Worm (Caenorhabditis elegans) whole organism, L3 larva: ENCODE results near the gene F35F11.2.

Source experiments
- R02D3.7 ChIP-seq: fragments of 150-350 bp; optimal IDR thresholded peaks from 2 replicates; lab custom pipeline; 2014; ENCODE audit warnings: missing biosample characterization, missing genetic modification characterization
- ZK546.5 ChIP-seq: sonication (generic microtip); optimal IDR thresholded peaks from 2 replicates; lab custom pipeline; 2017; ENCODE audit warnings: missing biosample characterization, missing genetic modification characterization
- aly-2 ChIP-seq: fragments of 150-350 bp; optimal IDR thresholded peaks from 2 replicates; lab custom pipeline; 2014; ENCODE audit warnings: missing biosample characterization, missing genetic modification characterization
- ama-1 ChIP-seq: fragments of 150-350 bp; optimal IDR thresholded peaks from 2 replicates; lab custom pipeline; 2018
- ceh-16 ChIP-seq: sonication (generic microtip); optimal IDR thresholded peaks from 2 replicates; lab custom pipeline; 2017; ENCODE audit warnings: missing biosample characterization, missing genetic modification characterization
- ceh-28 ChIP-seq: fragments of 150-350 bp; optimal IDR thresholded peaks from 2 replicates; lab custom pipeline; 2014; ENCODE audit warnings: missing biosample characterization, missing genetic modification reagents, missing genetic modification characterization
- ceh-82 ChIP-seq: fragments of 150-350 bp; optimal IDR thresholded peaks from 2 replicates; lab custom pipeline; 2014; ENCODE audit warnings: missing biosample characterization, missing genetic modification characterization
- ceh-9 ChIP-seq: sonication (generic microtip); optimal IDR thresholded peaks from 2 replicates; lab custom pipeline; 2018; ENCODE audit warnings: missing biosample characterization, missing genetic modification characterization
- daf-12 ChIP-seq: fragments of 150-350 bp; optimal IDR thresholded peaks from 2 replicates; lab custom pipeline; 2014; ENCODE audit warnings: missing biosample characterization, missing genetic modification reagents, missing genetic modification characterization
- egl-27 ChIP-seq: sonication (generic microtip); optimal IDR thresholded peaks from 4 replicates; lab custom pipeline; 2017; ENCODE audit warnings: missing biosample characterization, missing genetic modification reagents, missing genetic modification characterization
- egl-5 ChIP-seq: fragments of 150-350 bp; optimal IDR thresholded peaks from 2 replicates; lab custom pipeline; 2017; ENCODE audit warnings: missing biosample characterization, missing genetic modification reagents, missing genetic modification characterization, inconsistent platforms
- elt-1 ChIP-seq: fragments of 150-350 bp; optimal IDR thresholded peaks from 2 replicates; lab custom pipeline; 2014; ENCODE audit warnings: missing biosample characterization, missing genetic modification characterization
- elt-2 ChIP-seq: sonication (generic microtip); optimal IDR thresholded peaks from 2 replicates; lab custom pipeline; 2016; ENCODE audit warnings: missing genetic modification reagents, mild to moderate bottlenecking, missing genetic modification characterization, missing compliant biosample characterization
- elt-3 ChIP-seq, 3 experiments: fragments of 150-350 bp in 1 of 3; sonication (generic microtip) in 2 of 3; optimal IDR thresholded peaks; 2 replicates in 2 of 3; 4 replicates in 1 of 3; lab custom pipeline; 2014 to 2017; ENCODE audit warnings: missing biosample characterization in 3 of 3, missing genetic modification characterization in 3 of 3
- eor-1 ChIP-seq, 2 experiments: fragments of 150-350 bp; optimal IDR thresholded peaks; 2 replicates each; lab custom pipeline; 2014 to 2018; ENCODE audit warnings: missing biosample characterization in 2 of 2, missing genetic modification characterization in 2 of 2
- fkh-10 ChIP-seq: sonication (generic microtip); optimal IDR thresholded peaks from 2 replicates; lab custom pipeline; 2017; ENCODE audit warnings: missing biosample characterization, missing genetic modification reagents, missing genetic modification characterization
- fkh-2 ChIP-seq: fragments of 150-350 bp; optimal IDR thresholded peaks from 2 replicates; lab custom pipeline; 2014; ENCODE audit warnings: missing biosample characterization, missing genetic modification reagents, missing genetic modification characterization
- fos-1 ChIP-seq: fragments of 150-350 bp; optimal IDR thresholded peaks from 2 replicates; lab custom pipeline; 2014; ENCODE audit warnings: missing biosample characterization, missing genetic modification characterization
- hmg-11 ChIP-seq: sonication (generic microtip); optimal IDR thresholded peaks from 2 replicates; lab custom pipeline; 2016; ENCODE audit warnings: missing genetic modification characterization, missing compliant biosample characterization
- jun-1 ChIP-seq: fragments of 150-350 bp; optimal IDR thresholded peaks from 2 replicates; lab custom pipeline; 2014; ENCODE audit warnings: missing biosample characterization, missing genetic modification reagents, missing genetic modification characterization
- lin-15B ChIP-seq: fragments of 150-350 bp; optimal IDR thresholded peaks from 2 replicates; lab custom pipeline; 2014; ENCODE audit warnings: missing biosample characterization, missing genetic modification characterization
- lin-39 ChIP-seq: fragments of 150-350 bp; optimal IDR thresholded peaks from 2 replicates; lab custom pipeline; 2018; ENCODE audit warnings: missing biosample characterization, missing genetic modification reagents, missing genetic modification characterization
- lsy-12 ChIP-seq: sonication (generic microtip); optimal IDR thresholded peaks from 2 replicates; lab custom pipeline; 2016; ENCODE audit warnings: mild to moderate bottlenecking, missing genetic modification characterization, missing compliant biosample characterization
- mdl-1 ChIP-seq: fragments of 150-350 bp; optimal IDR thresholded peaks from 2 replicates; lab custom pipeline; 2014; ENCODE audit warnings: missing biosample characterization, missing genetic modification characterization
- mml-1 ChIP-seq: fragments of 150-350 bp; sonication (generic microtip); optimal IDR thresholded peaks from 3 replicates; lab custom pipeline; 2014; ENCODE audit warnings: missing biosample characterization, missing genetic modification characterization
- nfya-1 ChIP-seq: sonication (generic microtip); optimal IDR thresholded peaks from 2 replicates; lab custom pipeline; 2017; ENCODE audit warnings: missing genetic modification characterization, mild to moderate bottlenecking, missing compliant biosample characterization, antibody characterized with exemption, moderate library complexity; ENCODE audit not compliant: insufficient read depth
- nhr-11 ChIP-seq: fragments of 150-350 bp; optimal IDR thresholded peaks from 2 replicates; lab custom pipeline; 2014; ENCODE audit warnings: missing biosample characterization, missing genetic modification characterization
- nhr-12 ChIP-seq: fragments of 150-350 bp; optimal IDR thresholded peaks from 2 replicates; lab custom pipeline; 2014; ENCODE audit warnings: missing biosample characterization, missing genetic modification characterization
- nhr-23 ChIP-seq: fragments of 150-350 bp; optimal IDR thresholded peaks from 2 replicates; lab custom pipeline; 2014; ENCODE audit warnings: missing biosample characterization, missing genetic modification reagents, missing genetic modification characterization
- nhr-237 ChIP-seq: fragments of 150-350 bp; optimal IDR thresholded peaks from 2 replicates; lab custom pipeline; 2014; ENCODE audit warnings: missing biosample characterization, missing genetic modification characterization
- nhr-25 ChIP-seq: sonication (generic microtip); optimal IDR thresholded peaks from 2 replicates; lab custom pipeline; 2017; ENCODE audit warnings: missing biosample characterization, missing genetic modification characterization
- nhr-28 ChIP-seq: fragments of 150-350 bp; optimal IDR thresholded peaks from 2 replicates; lab custom pipeline; 2014; ENCODE audit warnings: missing biosample characterization, missing genetic modification characterization
- nhr-43 ChIP-seq: sonication (generic microtip); optimal IDR thresholded peaks from 2 replicates; lab custom pipeline; 2016; ENCODE audit warnings: mild to moderate bottlenecking, missing genetic modification characterization, missing compliant biosample characterization; ENCODE audit not compliant: poor library complexity, severe bottlenecking
- nhr-67 ChIP-seq: fragments of 150-350 bp; optimal IDR thresholded peaks from 2 replicates; lab custom pipeline; 2014; ENCODE audit warnings: missing biosample characterization, missing genetic modification characterization
- nhr-76 ChIP-seq: fragments of 150-350 bp; sonication (generic microtip); optimal IDR thresholded peaks from 5 replicates; lab custom pipeline; 2014; ENCODE audit warnings: missing biosample characterization, missing genetic modification characterization
- nhr-77 ChIP-seq: fragments of 150-350 bp; optimal IDR thresholded peaks from 2 replicates; lab custom pipeline; 2014; ENCODE audit warnings: missing biosample characterization, missing genetic modification characterization
- pha-4 ChIP-seq: fragments of 150-350 bp; optimal IDR thresholded peaks from 2 replicates; lab custom pipeline; 2014; ENCODE audit warnings: missing biosample characterization, missing genetic modification reagents, missing genetic modification characterization
- pqm-1 ChIP-seq: fragments of 150-350 bp; optimal IDR thresholded peaks from 2 replicates; lab custom pipeline; 2017; ENCODE audit warnings: missing biosample characterization, missing genetic modification characterization, inconsistent platforms
- sea-2 ChIP-seq: fragments of 150-350 bp; sonication (generic microtip); optimal IDR thresholded peaks from 4 replicates; lab custom pipeline; 2014; ENCODE audit warnings: missing biosample characterization, missing genetic modification reagents, missing genetic modification characterization
- skn-1 ChIP-seq: fragments of 150-350 bp; optimal IDR thresholded peaks from 2 replicates; lab custom pipeline; 2014; ENCODE audit warnings: missing biosample characterization, missing genetic modification characterization
- snpc-4 ChIP-seq: fragments of 150-350 bp; optimal IDR thresholded peaks from 2 replicates; lab custom pipeline; 2014; ENCODE audit warnings: missing biosample characterization, missing genetic modification characterization
- tbx-2 ChIP-seq: sonication (generic microtip); optimal IDR thresholded peaks from 2 replicates; lab custom pipeline; 2016; ENCODE audit warnings: mild to moderate bottlenecking, missing genetic modification characterization, missing compliant biosample characterization
- unc-39 ChIP-seq: sonication (generic microtip); optimal IDR thresholded peaks from 4 replicates; lab custom pipeline; 2017; ENCODE audit warnings: missing biosample characterization, missing genetic modification characterization
- unc-62 ChIP-seq: fragments of 150-350 bp; sonication (generic microtip); optimal IDR thresholded peaks from 4 replicates; lab custom pipeline; 2014; ENCODE audit warnings: missing biosample characterization, missing genetic modification reagents, missing genetic modification characterization
- zag-1 ChIP-seq: fragments of 150-350 bp; optimal IDR thresholded peaks from 2 replicates; lab custom pipeline; 2014; ENCODE audit warnings: missing biosample characterization, missing genetic modification characterization
- ztf-11 ChIP-seq: fragments of 150-350 bp; optimal IDR thresholded peaks from 2 replicates; lab custom pipeline; 2014; ENCODE audit warnings: missing biosample characterization, missing genetic modification characterization
- ztf-4 ChIP-seq: fragments of 150-350 bp; optimal IDR thresholded peaks from 2 replicates; lab custom pipeline; 2014; ENCODE audit warnings: missing biosample characterization, missing genetic modification characterization

Gene F35F11.2

DNA sequence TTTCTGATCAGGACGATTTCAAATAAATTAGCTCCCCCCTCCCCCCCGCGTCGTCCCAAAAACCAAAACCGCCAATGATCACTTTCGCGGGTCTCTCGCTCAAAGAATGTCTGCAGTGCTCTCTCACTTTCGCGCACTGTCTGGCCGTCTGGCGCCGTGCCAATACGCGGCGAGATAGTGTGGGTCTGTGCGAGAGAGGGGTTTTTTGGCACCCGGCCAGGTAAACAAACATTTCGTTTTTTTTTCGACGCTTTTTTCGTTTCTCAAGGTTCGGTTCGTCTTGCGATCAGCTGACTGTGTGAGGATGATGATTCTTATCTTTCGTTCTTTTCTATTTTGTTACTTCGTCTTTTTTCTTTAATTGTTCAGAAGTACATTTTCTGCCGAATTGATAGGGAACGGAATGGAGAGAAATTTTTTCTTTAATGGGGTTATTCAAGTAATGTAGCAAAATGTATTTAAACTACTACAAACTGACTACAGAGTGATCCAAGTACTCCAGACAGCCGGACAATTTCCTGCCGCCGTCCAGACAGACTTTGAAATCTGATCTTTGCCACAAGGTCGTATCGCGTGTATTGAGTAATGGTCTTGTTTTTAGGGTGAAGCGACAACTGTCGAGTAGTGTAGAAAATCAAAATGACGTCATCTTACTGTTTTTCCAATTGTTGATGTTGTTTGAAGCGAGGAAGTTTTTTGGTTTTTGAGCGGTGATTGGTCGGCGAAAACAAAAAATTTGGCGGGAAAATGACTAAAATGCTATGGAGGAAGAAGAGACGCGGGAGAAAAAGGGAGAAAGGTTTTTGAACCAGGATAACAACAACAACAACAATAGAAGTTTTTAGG lies 15.7 kb upstream of the F35F11.2 start:
- TF ChIP-seq nhr-76 (tag; lab: Kevin White, UChicago), result no peak
- TF ChIP-seq mdl-1 (tag; lab: Kevin White, UChicago), result peak; percentile 32
- peak; percentile 82 for TF ChIP-seq nfya-1 (tag; lab: Kevin White, UChicago)
- TF ChIP-seq sea-2 (GFP tag; lab: Kevin White, UChicago), result no peak
- TF ChIP-seq hmg-11 (tag; lab: Kevin White, UChicago), result peak; percentile 47
- TF ChIP-seq skn-1, result peak; percentile 24
- no peak for TF ChIP-seq nhr-12
- no peak for TF ChIP-seq eor-1 (tag; optimal IDR thresholded peaks at IDR 0.05; lab: Kevin White, UChicago)
- TF ChIP-seq aly-2 (tag; lab: Kevin White, UChicago), result no peak
- TF ChIP-seq zag-1 (tag; lab: Kevin White, UChicago), result no peak
- TF ChIP-seq unc-39 (tag; lab: Kevin White, UChicago), result no peak
- peak; percentile 63 for TF ChIP-seq nhr-25 (tag; lab: Kevin White, UChicago)
- TF ChIP-seq nhr-237 (tag; lab: Kevin White, UChicago), result no peak
- peak; percentile 27 for TF ChIP-seq elt-1 (tag; lab: Kevin White, UChicago)
- TF ChIP-seq ztf-4, result no peak
- TF ChIP-seq daf-12 (tag; lab: Kevin White, UChicago), result no peak
- TF ChIP-seq fos-1, result no peak
- TF ChIP-seq elt-2, result peak; percentile 88
- TF ChIP-seq tbx-2, result no peak
- peak; percentile 89 for TF ChIP-seq jun-1 (tag; lab: Kevin White, UChicago)
- TF ChIP-seq egl-5 (tag; lab: Kevin White, UChicago), result peak; percentile 35
- no peak for TF ChIP-seq snpc-4
- no peak for TF ChIP-seq nhr-77 (tag; lab: Kevin White, UChicago)
- TF ChIP-seq ceh-16 (tag; lab: Kevin White, UChicago), result no peak
- no peak for TF ChIP-seq unc-62 (GFP tag; lab: Kevin White, UChicago)
- no peak for TF ChIP-seq ceh-9 (tag; lab: Kevin White, UChicago)
- TF ChIP-seq mml-1, result no peak
- peak; percentile 89 for TF ChIP-seq lin-39 (tag; lab: Kevin White, UChicago)
- TF ChIP-seq fkh-2 (tag; lab: Kevin White, UChicago), result no peak
- no peak for TF ChIP-seq lin-15B (tag; lab: Kevin White, UChicago)
- peak; percentile 99 for TF ChIP-seq pha-4 (tag; lab: Kevin White, UChicago)
- peak in 1 of 3 experiments; percentile 56 for TF ChIP-seq elt-3 (tag; optimal IDR thresholded peaks at IDR 0.05; lab: Kevin White, UChicago)
- no peak for TF ChIP-seq nhr-28 (tag; lab: Kevin White, UChicago)
- no peak for TF ChIP-seq fkh-10
- TF ChIP-seq R02D3.7, result no peak
- TF ChIP-seq ceh-82 (tag; lab: Kevin White, UChicago), result no peak
- TF ChIP-seq nhr-11, result peak; percentile 17
- no peak for TF ChIP-seq ZK546.5 (tag; lab: Kevin White, UChicago)
- TF ChIP-seq nhr-43 (tag; lab: Kevin White, UChicago), result peak; percentile 17
- no peak for TF ChIP-seq ztf-11 (tag; lab: Kevin White, UChicago)
- TF ChIP-seq ceh-28 (tag; lab: Kevin White, UChicago), result peak; percentile 41
- no peak for TF ChIP-seq egl-27 (tag; lab: Kevin White, UChicago)
- peak; percentile 47 for TF ChIP-seq nhr-23 (tag; lab: Kevin White, UChicago)
- peak; percentile 63 for TF ChIP-seq lsy-12 (tag; lab: Kevin White, UChicago)
- no peak for TF ChIP-seq nhr-67 (tag; lab: Kevin White, UChicago)
- peak; percentile 27 for TF ChIP-seq pqm-1
- TF ChIP-seq ama-1, result peak; percentile 43
